Fruit fly (Drosophila melanogaster) whole organism, pupa: Measurements from ENCODE around the gene CG6293.
A peak's percentile ranks its signal among the peaks of the same experiment; 100 is the strongest.

Experiments
- CG10348 ChIP-seq: fragments of 200-800 bp; sonication (Bioruptor generic); IDR thresholded peaks from 2 replicates; pipeline ENCODE4 v1.3.6; 2022; ENCODE audit warnings: missing biosample characterization, missing genetic modification characterization
- CG12605 ChIP-seq: fragments of 200-800 bp; sonication (Bioruptor generic); IDR thresholded peaks from 2 replicates; pipeline ENCODE4 v1.3.6; 2022; ENCODE audit warnings: missing biosample characterization, missing genetic modification characterization
- CG13204 ChIP-seq: fragments of 200-800 bp; sonication (Bioruptor generic); optimal IDR thresholded peaks from 2 replicates; lab custom pipeline; 2018; ENCODE audit warnings: missing biosample characterization, mild to moderate bottlenecking, missing genetic modification characterization, moderate library complexity
- CG14655 ChIP-seq: fragments of 200-800 bp; sonication (Bioruptor generic); optimal IDR thresholded peaks from 3 replicates; lab custom pipeline; 2017; ENCODE audit warnings: mild to moderate bottlenecking, missing biosample characterization, missing genetic modification reagents, missing genetic modification characterization
- CG15710 ChIP-seq: fragments of 200-800 bp; sonication (Bioruptor generic); optimal IDR thresholded peaks from 2 replicates; lab custom pipeline; 2018; ENCODE audit warnings: missing biosample characterization, mild to moderate bottlenecking, missing genetic modification characterization, moderate library complexity
- CG17806 ChIP-seq: fragments of 200-800 bp; sonication (Bioruptor generic); optimal IDR thresholded peaks from 2 replicates; lab custom pipeline; 2018; ENCODE audit warnings: missing biosample characterization, mild to moderate bottlenecking, missing genetic modification characterization, moderate library complexity
- CG32121 ChIP-seq: fragments of 200-800 bp; sonication (Bioruptor generic); IDR thresholded peaks from 2 replicates; pipeline ENCODE4 v1.3.6; 2022; ENCODE audit warnings: missing biosample characterization, missing genetic modification characterization
- CG34367 ChIP-seq: fragments of 200-800 bp; sonication (Bioruptor generic); optimal IDR thresholded peaks from 2 replicates; lab custom pipeline; 2018; ENCODE audit warnings: missing biosample characterization, mild to moderate bottlenecking, missing genetic modification characterization
- CG4496 ChIP-seq: fragments of 200-800 bp; sonication (Bioruptor generic); IDR thresholded peaks from 3 replicates; pipeline ENCODE4 v1.3.6; 2022; ENCODE audit warnings: missing biosample characterization, missing genetic modification characterization
- CG8159 ChIP-seq: fragments of 200-800 bp; sonication (Bioruptor generic); optimal IDR thresholded peaks from 3 replicates; lab custom pipeline; 2018; ENCODE audit warnings: missing biosample characterization, mild to moderate bottlenecking, missing genetic modification characterization, moderate library complexity
- CG8301 ChIP-seq: fragments of 200-800 bp; sonication (Bioruptor generic); optimal IDR thresholded peaks from 2 replicates; lab custom pipeline; 2018; ENCODE audit warnings: missing biosample characterization, mild to moderate bottlenecking, missing genetic modification characterization
- CG9948 ChIP-seq: fragments of 200-800 bp; sonication (Bioruptor generic); optimal IDR thresholded peaks from 2 replicates; lab custom pipeline; 2018; ENCODE audit warnings: missing biosample characterization, mild to moderate bottlenecking, missing genetic modification characterization, moderate library complexity
- D1 ChIP-seq: fragments of 200-800 bp; sonication (Bioruptor generic); optimal IDR thresholded peaks from 2 replicates; lab custom pipeline; 2018; ENCODE audit warnings: missing biosample characterization, mild to moderate bottlenecking, missing genetic modification characterization, moderate library complexity
- EcR ChIP-seq: fragments of 200-800 bp; sonication (Bioruptor generic); optimal IDR thresholded peaks from 3 replicates; lab custom pipeline; 2019; ENCODE audit warnings: missing biosample characterization, missing genetic modification characterization, mild to moderate bottlenecking, moderate library complexity, missing genetic modification reagents
- Ets98B ChIP-seq: fragments of 200-800 bp; sonication (Bioruptor generic); IDR thresholded peaks from 2 replicates; pipeline ENCODE4 v1.3.6; 2022; ENCODE audit warnings: missing biosample characterization, missing genetic modification characterization
- Pif1A ChIP-seq: fragments of 200-800 bp; sonication (Bioruptor generic); optimal IDR thresholded peaks from 3 replicates; lab custom pipeline; 2016; ENCODE audit warnings: missing biosample characterization, missing genetic modification characterization
- Pif1B ChIP-seq: fragments of 200-800 bp; sonication (Bioruptor generic); optimal IDR thresholded peaks from 3 replicates; lab custom pipeline; 2016; ENCODE audit warnings: missing biosample characterization, missing genetic modification characterization
- Snoo ChIP-seq: fragments of 200-800 bp; sonication (Bioruptor generic); optimal IDR thresholded peaks from 3 replicates; lab custom pipeline; 2017; ENCODE audit warnings: missing biosample characterization, mild to moderate bottlenecking, missing genetic modification characterization, inconsistent platforms
- fd96Ca ChIP-seq: fragments of 200-800 bp; sonication (Bioruptor generic); IDR thresholded peaks from 3 replicates; pipeline ENCODE4 v1.3.6; 2022; ENCODE audit warnings: missing biosample characterization, missing genetic modification characterization
- gl ChIP-seq: fragments of 200-800 bp; sonication (Bioruptor generic); optimal IDR thresholded peaks from 2 replicates; lab custom pipeline; 2018; ENCODE audit warnings: missing biosample characterization, mild to moderate bottlenecking, missing genetic modification characterization
- rn ChIP-seq: fragments of 200-800 bp; sonication (Bioruptor generic); IDR thresholded peaks from 2 replicates; pipeline ENCODE4 v1.3.6; 2022; ENCODE audit warnings: missing biosample characterization, missing genetic modification characterization

CG6293 gene

dm6 chr3R:10311076-10311744, at the start of gene CG6293:
CG6293 (minus strand) TSS chr3R:10311613.
- TF ChIP-seq Ets98B (GFP tag; lab: Robert Waterston, UW) (no peak), Pif1B (no peak), CG4496 (GFP tag; lab: Robert Waterston, UW) (no peak), CG8159 (no peak), CG10348 (GFP tag; lab: Robert Waterston, UW) (no peak), EcR (GFP tag; lab: Kevin White, UChicago) (no peak), CG34367 (tag; lab: Kevin White, UChicago) (no peak), CG15710 (tag; lab: Kevin White, UChicago) (no peak), CG13204 (GFP tag; lab: Kevin White, UChicago) (no peak), rn (GFP tag; lab: Robert Waterston, UW) (no peak), CG12605 (GFP tag; lab: Robert Waterston, UW) (no peak), fd96Ca (no peak; the same call in 2 of the 3 replicates), D1 (tag; lab: Kevin White, UChicago) (no peak), CG17806 (no peak), CG8301 (tag; lab: Kevin White, UChicago) (no peak), CG9948 (tag; lab: Kevin White, UChicago) (no peak), CG14655 (no peak)
- TF ChIP-seq, all 21 proteins: peak for 0

dm6 chr3R:10357364-10357676, 45.9 kb upstream of the CG6293 start:
- TF ChIP-seq EcR (GFP tag; lab: Kevin White, UChicago) (peak; percentile 26), CG17806 (no peak)
- TF ChIP-seq, all 21 proteins: peak for 1

dm6 chr3R:10356563-10357363, 45.4 kb upstream of the CG6293 start:
- TF ChIP-seq EcR (GFP tag; lab: Kevin White, UChicago) (no peak), CG14655 (peak; percentile 93), CG9948 (tag; lab: Kevin White, UChicago) (peak; percentile 90), Ets98B (GFP tag; lab: Robert Waterston, UW) (no peak), D1 (tag; lab: Kevin White, UChicago) (peak; percentile 78), CG12605 (GFP tag; lab: Robert Waterston, UW) (no peak), CG4496 (GFP tag; lab: Robert Waterston, UW) (no peak), gl (tag; lab: Kevin White, UChicago) (peak; percentile 83), Pif1B (peak; percentile 90), Snoo (tag; lab: Kevin White, UChicago) (peak; percentile 75), CG10348 (GFP tag; lab: Robert Waterston, UW) (no peak), CG34367 (tag; lab: Kevin White, UChicago) (peak; percentile 88), CG13204 (GFP tag; lab: Kevin White, UChicago) (peak; percentile 80), CG8159 (peak; percentile 92), fd96Ca (peak; percentile 43; the same call in 2 of the 3 replicates), Pif1A (peak; percentile 90), CG15710 (tag; lab: Kevin White, UChicago) (peak; percentile 91), CG32121 (GFP tag; lab: Robert Waterston, UW) (no peak), CG17806 (peak; percentile 90), CG8301 (tag; lab: Kevin White, UChicago) (peak; percentile 93), rn (GFP tag; lab: Robert Waterston, UW) (no peak)

- TF ChIP-seq CG4496 (GFP tag; lab: Robert Waterston, UW) (no peak), CG14655 (no peak), EcR (GFP tag; lab: Kevin White, UChicago) (peak; percentile 45)
Observed at dm6 chr3R:10355840-10356562, 44.6 kb upstream of the CG6293 start.

- no peak for TF ChIP-seq CG4496 (GFP tag; lab: Robert Waterston, UW)
- TF ChIP-seq CG34367 (tag; lab: Kevin White, UChicago): peak; percentile 0
- TF ChIP-seq CG14655: peak; percentile 56
- peak; percentile 45 for TF ChIP-seq CG8301 (tag; lab: Kevin White, UChicago)
- TF ChIP-seq Ets98B (GFP tag; lab: Robert Waterston, UW): no peak
- peak; percentile 59 for TF ChIP-seq CG8159
- TF ChIP-seq CG9948 (tag; lab: Kevin White, UChicago): peak; percentile 33
- TF ChIP-seq CG17806: peak; percentile 25
- TF ChIP-seq CG15710 (tag; lab: Kevin White, UChicago): peak; percentile 45
- peak; percentile 22 for TF ChIP-seq Pif1A
- TF ChIP-seq, all 21 proteins: peak for 8
Observed at dm6 chr3R:10353932-10354703, 42.7 kb upstream of the CG6293 start.
